Fruit fly (Drosophila melanogaster) whole organism, prepupa: ENCODE results near the gene Gld2.

Experiments
- Blimp-1 ChIP-seq: fragments of 200-800 bp; sonication (Bioruptor generic); optimal IDR thresholded peaks from 3 replicates; lab custom pipeline; 2017; ENCODE audit warnings: missing biosample characterization, missing genetic modification characterization, mild to moderate bottlenecking, moderate library complexity, missing genetic modification reagents
- CG10631 ChIP-seq: fragments of 200-800 bp; sonication (Bioruptor generic); optimal IDR thresholded peaks from 2 replicates; lab custom pipeline; 2016; ENCODE audit warnings: missing biosample characterization, missing genetic modification characterization
- CG10669 ChIP-seq: fragments of 200-800 bp; sonication (Bioruptor generic); optimal IDR thresholded peaks from 3 replicates; lab custom pipeline; 2018; ENCODE audit warnings: missing biosample characterization, mild to moderate bottlenecking, missing genetic modification characterization, moderate library complexity
- CG11294 ChIP-seq: fragments of 200-800 bp; sonication (Bioruptor generic); IDR thresholded peaks from 2 replicates; pipeline ENCODE4 v1.3.6; 2022; ENCODE audit warnings: missing biosample characterization, missing genetic modification characterization
- CG11762 ChIP-seq: fragments of 200-800 bp; sonication (Bioruptor generic); optimal IDR thresholded peaks from 3 replicates; lab custom pipeline; 2016; ENCODE audit warnings: missing biosample characterization, missing genetic modification characterization; ENCODE audit not compliant: insufficient read depth
- CG11902 ChIP-seq: fragments of 200-800 bp; sonication (Bioruptor generic); optimal IDR thresholded peaks from 3 replicates; lab custom pipeline; 2016; ENCODE audit warnings: missing biosample characterization, missing genetic modification characterization
- CG15336 ChIP-seq: fragments of 200-800 bp; sonication (Bioruptor generic); IDR thresholded peaks from 2 replicates; pipeline ENCODE4 v1.3.6; 2022; ENCODE audit warnings: missing biosample characterization, missing genetic modification characterization
- CG16779 ChIP-seq: fragments of 200-800 bp; sonication (Bioruptor generic); optimal IDR thresholded peaks from 3 replicates; lab custom pipeline; 2017; ENCODE audit warnings: missing biosample characterization, mild to moderate bottlenecking, missing genetic modification characterization
- CG3032 ChIP-seq: fragments of 200-800 bp; optimal IDR thresholded peaks from 2 replicates; lab custom pipeline; 2019; ENCODE audit warnings: missing biosample characterization, mild to moderate bottlenecking, missing genetic modification characterization, moderate library complexity
- CG32006 ChIP-seq: fragments of 200-800 bp; sonication (Bioruptor generic); optimal IDR thresholded peaks from 3 replicates; lab custom pipeline; 2017; ENCODE audit warnings: missing biosample characterization, mild to moderate bottlenecking, missing genetic modification characterization
- CG3919 ChIP-seq: fragments of 200-800 bp; sonication (Bioruptor generic); optimal IDR thresholded peaks from 3 replicates; lab custom pipeline; 2016; ENCODE audit warnings: missing biosample characterization, missing genetic modification characterization
- CG4318 ChIP-seq: fragments of 200-800 bp; sonication (Bioruptor generic); optimal IDR thresholded peaks from 3 replicates; lab custom pipeline; 2017; ENCODE audit warnings: missing biosample characterization, mild to moderate bottlenecking, missing genetic modification characterization
- CG6163 ChIP-seq: fragments of 200-800 bp; sonication (Bioruptor generic); IDR thresholded peaks from 3 replicates; pipeline ENCODE4 v1.3.6; 2022; ENCODE audit warnings: missing biosample characterization, missing genetic modification characterization
- CG6276 ChIP-seq: fragments of 200-800 bp; sonication (Bioruptor generic); optimal IDR thresholded peaks from 2 replicates; lab custom pipeline; 2017; ENCODE audit warnings: missing biosample characterization, mild to moderate bottlenecking, missing genetic modification characterization
- CG6792 ChIP-seq: fragments of 200-800 bp; sonication (Bioruptor generic); optimal IDR thresholded peaks from 3 replicates; lab custom pipeline; 2016; ENCODE audit warnings: missing biosample characterization, missing genetic modification characterization
- CG7368 ChIP-seq: fragments of 200-800 bp; sonication (Bioruptor generic); optimal IDR thresholded peaks from 3 replicates; lab custom pipeline; 2016; ENCODE audit warnings: missing biosample characterization, missing genetic modification characterization
- CG8319 ChIP-seq: fragments of 200-800 bp; sonication (Bioruptor generic); optimal IDR thresholded peaks from 3 replicates; lab custom pipeline; 2016; ENCODE audit warnings: missing biosample characterization, missing genetic modification characterization
- CG9139 ChIP-seq: fragments of 200-800 bp; sonication (Bioruptor generic); optimal IDR thresholded peaks from 3 replicates; lab custom pipeline; 2017; ENCODE audit warnings: missing biosample characterization, mild to moderate bottlenecking, missing genetic modification characterization
- Eip78C ChIP-seq: fragments of 200-800 bp; sonication (Bioruptor generic); peaks from one replicate; lab custom pipeline; 2016; ENCODE audit warnings: missing biosample characterization, missing genetic modification characterization
- Eip93F ChIP-seq: fragments of 200-800 bp; sonication (Bioruptor generic); optimal IDR thresholded peaks from 2 replicates; lab custom pipeline; 2016; ENCODE audit warnings: missing biosample characterization, mild to moderate bottlenecking, missing genetic modification characterization
- Ets96B ChIP-seq: fragments of 200-800 bp; optimal IDR thresholded peaks from 2 replicates; lab custom pipeline; 2019; ENCODE audit warnings: missing biosample characterization, mild to moderate bottlenecking, missing genetic modification characterization, moderate library complexity
- Gug ChIP-seq: fragments of 200-800 bp; sonication (Bioruptor generic); IDR thresholded peaks from 2 replicates; pipeline ENCODE4 v1.3.6; 2022; ENCODE audit warnings: missing biosample characterization, missing genetic modification characterization
- Hr38 ChIP-seq: sonication (Bioruptor generic); optimal IDR thresholded peaks from 2 replicates; lab custom pipeline; 2016; ENCODE audit warnings: missing biosample characterization, missing genetic modification characterization
- Hr39 ChIP-seq: fragments of 200-800 bp; sonication (Bioruptor generic); optimal IDR thresholded peaks from 2 replicates; lab custom pipeline; 2016; ENCODE audit warnings: missing biosample characterization, missing genetic modification characterization
- Lpt ChIP-seq: fragments of 200-800 bp; sonication (Bioruptor generic); optimal IDR thresholded peaks from 3 replicates; lab custom pipeline; 2016; ENCODE audit warnings: missing biosample characterization, missing genetic modification characterization
- Met ChIP-seq: fragments of 200-800 bp; sonication (Bioruptor generic); optimal IDR thresholded peaks from 3 replicates; lab custom pipeline; 2016; ENCODE audit warnings: missing biosample characterization, missing genetic modification characterization
- Smox ChIP-seq: fragments of 200-800 bp; sonication (Bioruptor generic); optimal IDR thresholded peaks from 3 replicates; lab custom pipeline; 2016; ENCODE audit warnings: missing biosample characterization, missing genetic modification characterization
- Sox102F ChIP-seq: fragments of 200-800 bp; sonication (Bioruptor generic); optimal IDR thresholded peaks from 2 replicates; lab custom pipeline; 2016; ENCODE audit warnings: missing biosample characterization, mild to moderate bottlenecking, missing genetic modification characterization
- Sox14 ChIP-seq: fragments of 200-800 bp; sonication (Bioruptor generic); optimal IDR thresholded peaks from 3 replicates; lab custom pipeline; 2016; ENCODE audit warnings: missing biosample characterization, missing genetic modification characterization
- Sox15 ChIP-seq: fragments of 200-800 bp; sonication (Bioruptor generic); optimal IDR thresholded peaks from 3 replicates; lab custom pipeline; 2016; ENCODE audit warnings: missing biosample characterization, missing genetic modification characterization
- achi ChIP-seq: fragments of 200-800 bp; sonication (Bioruptor generic); optimal IDR thresholded peaks from 3 replicates; lab custom pipeline; 2016; ENCODE audit warnings: missing biosample characterization, missing genetic modification characterization
- acj6 ChIP-seq: fragments of 200-800 bp; sonication (Bioruptor generic); optimal IDR thresholded peaks from 3 replicates; lab custom pipeline; 2016; ENCODE audit warnings: missing biosample characterization, missing genetic modification characterization
- cyc ChIP-seq: fragments of 200-800 bp; sonication (Bioruptor generic); optimal IDR thresholded peaks from 3 replicates; lab custom pipeline; 2016; ENCODE audit warnings: missing biosample characterization, missing genetic modification characterization
- dac ChIP-seq: fragments of 200-800 bp; sonication (Bioruptor generic); optimal IDR thresholded peaks from 2 replicates; lab custom pipeline; 2017; ENCODE audit warnings: missing biosample characterization, mild to moderate bottlenecking, missing genetic modification characterization
- eg ChIP-seq: fragments of 200-800 bp; sonication (Bioruptor generic); IDR thresholded peaks from 3 replicates; pipeline ENCODE4 v1.3.6; 2022; ENCODE audit warnings: missing biosample characterization, missing genetic modification characterization
- esn ChIP-seq: fragments of 200-800 bp; sonication (Bioruptor generic); optimal IDR thresholded peaks from 2 replicates; lab custom pipeline; 2016; ENCODE audit warnings: missing biosample characterization, mild to moderate bottlenecking, missing genetic modification characterization, moderate library complexity
- fd59A ChIP-seq: fragments of 200-800 bp; sonication (Bioruptor generic); optimal IDR thresholded peaks from 2 replicates; lab custom pipeline; 2017; ENCODE audit warnings: missing biosample characterization, mild to moderate bottlenecking, missing genetic modification characterization, missing genetic modification reagents
- fkh ChIP-seq: fragments of 200-800 bp; sonication (Bioruptor generic); optimal IDR thresholded peaks from 3 replicates; lab custom pipeline; 2017; ENCODE audit warnings: missing biosample characterization, mild to moderate bottlenecking, missing genetic modification characterization, moderate library complexity
- pdm3 ChIP-seq: fragments of 200-800 bp; sonication (Bioruptor generic); optimal IDR thresholded peaks from 3 replicates; lab custom pipeline; 2016; ENCODE audit warnings: missing biosample characterization, missing genetic modification characterization
- salr ChIP-seq, 2 experiments: fragments of 200-800 bp; sonication (Bioruptor generic); optimal IDR thresholded peaks; 3 replicates each; lab custom pipeline; 2016 to 2018; ENCODE audit warnings: missing biosample characterization in 2 of 2, missing genetic modification characterization in 2 of 2, mild to moderate bottlenecking in 1 of 2
- spab ChIP-seq: fragments of 200-800 bp; sonication (Bioruptor generic); optimal IDR thresholded peaks from 2 replicates; lab custom pipeline; 2017; ENCODE audit warnings: missing biosample characterization, mild to moderate bottlenecking, missing genetic modification characterization, missing genetic modification reagents
- ss ChIP-seq, 2 experiments: fragments of 200-800 bp; sonication (Bioruptor generic); optimal IDR thresholded peaks; 2 replicates in 1 of 2; 3 replicates in 1 of 2; lab custom pipeline; 2017 to 2018; ENCODE audit warnings: mild to moderate bottlenecking in 2 of 2, missing biosample characterization in 2 of 2, missing genetic modification characterization in 2 of 2, moderate library complexity in 1 of 2
- svp ChIP-seq: fragments of 200-800 bp; sonication (Bioruptor generic); peaks from one replicate; lab custom pipeline; 2016; ENCODE audit warnings: missing biosample characterization, missing genetic modification characterization
- topi ChIP-seq: fragments of 200-800 bp; sonication (Bioruptor generic); optimal IDR thresholded peaks from 3 replicates; lab custom pipeline; 2016; ENCODE audit warnings: missing biosample characterization, missing genetic modification characterization
- vri ChIP-seq: fragments of 200-800 bp; sonication (Bioruptor generic); optimal IDR thresholded peaks from 3 replicates; lab custom pipeline; 2016; ENCODE audit warnings: missing biosample characterization, mild to moderate bottlenecking, missing genetic modification characterization

The Gld2 gene

dm6 chr3R:22194763-22195410, 16.7 kb upstream of the Gld2 start (continued):
- no peak for TF ChIP-seq Eip93F (GFP tag; lab: Kevin White, UChicago)
- TF ChIP-seq Smox = peak; percentile 59
- TF ChIP-seq acj6 (GFP tag; lab: Kevin White, UChicago) = peak; percentile 9
- TF ChIP-seq CG11762 (GFP tag; lab: Kevin White, UChicago) = no peak
- peak; percentile 87 for TF ChIP-seq svp (GFP tag; lab: Kevin White, UChicago)
- TF ChIP-seq Sox14 (GFP tag; lab: Kevin White, UChicago) = peak; percentile 53
- TF ChIP-seq eg = no peak
- peak; percentile 53 for TF ChIP-seq CG10631 (GFP tag; lab: Kevin White, UChicago)
- TF ChIP-seq cyc (GFP tag; lab: Kevin White, UChicago) = peak; percentile 37
- peak; percentile 86 for TF ChIP-seq Eip78C (GFP tag; lab: Kevin White, UChicago)
- peak; percentile 78 for TF ChIP-seq topi
- no peak for TF ChIP-seq CG7368
- TF ChIP-seq CG6163 (GFP tag; lab: Robert Waterston, UW) = peak; percentile 53; the same call in 2 of the 3 replicates
- TF ChIP-seq CG3032 (tag; lab: Kevin White, UChicago) = peak; percentile 79
- TF ChIP-seq CG32006 (GFP tag; lab: Kevin White, UChicago) = peak; percentile 27
- TF ChIP-seq dac (GFP tag; lab: Kevin White, UChicago) = no peak
- peak; percentile 74 for TF ChIP-seq CG10669 (GFP tag; lab: Kevin White, UChicago)
- TF ChIP-seq esn (GFP tag; lab: Kevin White, UChicago) = peak; percentile 84
- TF ChIP-seq vri (GFP tag; lab: Kevin White, UChicago) = peak; percentile 11
- TF ChIP-seq Lpt (GFP tag; lab: Kevin White, UChicago) = no peak
- peak; percentile 24 for TF ChIP-seq CG9139 (GFP tag; lab: Kevin White, UChicago)
- peak; percentile 74 for TF ChIP-seq Sox102F (GFP tag; lab: Kevin White, UChicago)

DNA sequence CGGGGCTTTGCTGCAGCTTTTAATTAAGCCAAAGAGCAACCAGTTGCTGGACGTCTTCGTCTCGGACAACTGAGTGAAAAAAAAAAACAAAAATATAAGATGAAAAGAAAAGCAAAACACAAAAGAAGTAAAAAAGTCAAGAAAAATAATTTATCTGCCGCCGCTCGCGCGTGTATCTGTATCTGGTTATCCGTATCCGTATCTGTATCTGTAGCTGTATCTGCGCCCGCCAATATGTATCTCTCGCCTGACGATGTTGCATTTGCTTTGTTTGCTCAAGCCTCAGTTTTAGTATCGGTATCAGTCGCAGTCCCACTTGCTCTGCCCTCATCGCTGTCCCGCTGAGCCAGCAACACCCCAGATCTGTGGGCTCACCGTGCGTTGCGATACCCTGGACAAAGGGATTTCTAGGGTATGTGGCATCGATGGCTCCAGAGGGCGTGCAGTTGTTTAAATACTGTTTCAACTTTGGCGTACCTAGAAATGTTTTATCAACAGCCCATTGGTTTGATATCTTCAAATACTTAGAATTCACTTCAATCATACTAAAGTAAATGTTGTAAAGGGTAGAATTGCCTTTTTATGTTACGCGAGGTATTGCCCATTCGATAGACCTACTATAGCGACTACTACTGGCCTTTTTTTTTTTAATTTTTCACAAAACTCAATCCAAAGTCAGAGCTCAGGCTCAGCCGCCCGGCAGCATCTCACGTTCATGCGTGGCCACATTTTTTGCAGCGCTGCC, 16.0 kb upstream of the Gld2 start:
- TF ChIP-seq ss (GFP tag; optimal IDR thresholded peaks at IDR 0.05; lab: Kevin White, UChicago) (peak in 1 of 2 experiments; percentile 81), fkh (GFP tag; lab: Kevin White, UChicago) (no peak), CG4318 (GFP tag; lab: Kevin White, UChicago) (peak; percentile 44), Sox15 (GFP tag; lab: Kevin White, UChicago) (peak; percentile 67), CG11294 (no peak), Blimp-1 (GFP tag; lab: Kevin White, UChicago) (no peak), CG9139 (GFP tag; lab: Kevin White, UChicago) (peak; percentile 30), Hr39 (GFP tag; lab: Kevin White, UChicago) (peak; percentile 62), spab (GFP tag; lab: Kevin White, UChicago) (peak; percentile 25), Hr38 (no peak), Sox102F (GFP tag; lab: Kevin White, UChicago) (peak; percentile 56), salr (GFP tag; optimal IDR thresholded peaks at IDR 0.05; lab: Kevin White, UChicago) (peak; percentile 54), Met (GFP tag; lab: Kevin White, UChicago) (peak; percentile 75), vri (GFP tag; lab: Kevin White, UChicago) (peak; percentile 18), Eip78C (GFP tag; lab: Kevin White, UChicago) (peak; percentile 96), CG6792 (GFP tag; lab: Kevin White, UChicago) (peak; percentile 80), CG11902 (GFP tag; lab: Kevin White, UChicago) (peak; percentile 70), CG15336 (GFP tag; lab: Robert Waterston, UW) (peak; percentile 45; the same call in 1 of the 2 replicates), Smox (peak; percentile 69), CG10631 (GFP tag; lab: Kevin White, UChicago) (peak; percentile 76), CG8319 (GFP tag; lab: Kevin White, UChicago) (peak; percentile 57), CG3919 (GFP tag; lab: Kevin White, UChicago) (peak; percentile 81), achi (GFP tag; lab: Kevin White, UChicago) (peak; percentile 70), CG6163 (GFP tag; lab: Robert Waterston, UW) (peak; percentile 41), CG6276 (GFP tag; lab: Kevin White, UChicago) (no peak), CG10669 (GFP tag; lab: Kevin White, UChicago) (peak; percentile 48), Gug (peak; percentile 9), CG32006 (GFP tag; lab: Kevin White, UChicago) (peak; percentile 68), CG16779 (tag; lab: Kevin White, UChicago) (no peak), Ets96B (tag; lab: Kevin White, UChicago) (peak; percentile 59), cyc (GFP tag; lab: Kevin White, UChicago) (peak; percentile 59), fd59A (GFP tag; lab: Kevin White, UChicago) (peak; percentile 51), dac (GFP tag; lab: Kevin White, UChicago) (no peak), acj6 (GFP tag; lab: Kevin White, UChicago) (peak; percentile 71), pdm3 (peak; percentile 78)
